Worm (Caenorhabditis elegans) whole organism, late embryonic: ENCODE measurements around the gene Y32B12B.2.

Source experiments
- C08G9.2 ChIP-seq: sonication (generic microtip); optimal IDR thresholded peaks from 2 replicates; lab custom pipeline; 2016; ENCODE audit warnings: mild to moderate bottlenecking, missing genetic modification characterization, moderate library complexity, missing compliant biosample characterization
- C38D4.7 ChIP-seq: fragments of 200-800 bp; sonication (Bioruptor generic); optimal IDR thresholded peaks from 2 replicates; lab custom pipeline; 2018; ENCODE audit warnings: mild to moderate bottlenecking, missing genetic modification characterization, moderate library complexity, missing compliant biosample characterization
- F13H6.1 ChIP-seq: sonication (generic microtip); optimal IDR thresholded peaks from 2 replicates; lab custom pipeline; 2016; ENCODE audit warnings: missing genetic modification characterization, missing compliant biosample characterization
- K02D7.2 ChIP-seq: sonication (generic microtip); optimal IDR thresholded peaks from 2 replicates; lab custom pipeline; 2017; ENCODE audit warnings: mild to moderate bottlenecking, missing genetic modification characterization, missing compliant biosample characterization
- K09A11.1 ChIP-seq: sonication (generic microtip); optimal IDR thresholded peaks from 2 replicates; lab custom pipeline; 2017; ENCODE audit warnings: antibody characterized with exemption, mild to moderate bottlenecking, missing genetic modification characterization, missing compliant biosample characterization; ENCODE audit not compliant: insufficient read depth
- T23F11.4 ChIP-seq: fragments of 200-800 bp; sonication (Bioruptor generic); optimal IDR thresholded peaks from 2 replicates; lab custom pipeline; 2018; ENCODE audit warnings: mild to moderate bottlenecking, missing genetic modification characterization, missing compliant biosample characterization
- Y22D7AL.16 ChIP-seq: sonication (generic microtip); optimal IDR thresholded peaks from 2 replicates; lab custom pipeline; 2016; ENCODE audit warnings: missing genetic modification characterization, missing compliant biosample characterization
- ahr-1 ChIP-seq: sonication (generic microtip); optimal IDR thresholded peaks from 2 replicates; lab custom pipeline; 2016; ENCODE audit warnings: missing genetic modification characterization, missing compliant biosample characterization
- ama-1 ChIP-seq: fragments of 150-350 bp; optimal IDR thresholded peaks from 2 replicates; lab custom pipeline; 2014
- ceh-14 ChIP-seq: sonication (generic microtip); optimal IDR thresholded peaks from 2 replicates; lab custom pipeline; 2016; ENCODE audit warnings: missing genotype, missing genetic modification characterization, missing compliant biosample characterization
- ceh-2 ChIP-seq: sonication (generic microtip); optimal IDR thresholded peaks from 2 replicates; lab custom pipeline; 2016; ENCODE audit warnings: missing genotype, missing genetic modification characterization, missing compliant biosample characterization
- ceh-22 ChIP-seq: sonication (generic microtip); optimal IDR thresholded peaks from 2 replicates; lab custom pipeline; 2017; ENCODE audit warnings: missing biosample characterization, missing genetic modification characterization
- ceh-30 ChIP-seq: fragments of 150-350 bp; optimal IDR thresholded peaks from 2 replicates; lab custom pipeline; 2014; ENCODE audit warnings: missing biosample characterization, missing genetic modification characterization
- ceh-34 ChIP-seq: sonication (generic microtip); optimal IDR thresholded peaks from 2 replicates; lab custom pipeline; 2016; ENCODE audit warnings: mild to moderate bottlenecking, missing genetic modification characterization, missing compliant biosample characterization
- ceh-45 ChIP-seq: fragments of 200-800 bp; sonication (Bioruptor generic); IDR thresholded peaks from 2 replicates; pipeline ENCODE4 v1.3.6; 2022; ENCODE audit warnings: missing genetic modification reagents, missing genetic modification characterization, missing compliant biosample characterization
- ceh-48 ChIP-seq: sonication (generic microtip); optimal IDR thresholded peaks from 2 replicates; lab custom pipeline; 2016; ENCODE audit warnings: missing genetic modification characterization, inconsistent platforms, missing compliant biosample characterization
- ceh-6 ChIP-seq: fragments of 200-800 bp; sonication (Bioruptor generic); optimal IDR thresholded peaks from 2 replicates; lab custom pipeline; 2018; ENCODE audit warnings: mild to moderate bottlenecking, missing genetic modification characterization, missing compliant biosample characterization
- ceh-9 ChIP-seq: sonication (generic microtip); optimal IDR thresholded peaks from 2 replicates; lab custom pipeline; 2016; ENCODE audit warnings: mild to moderate bottlenecking, missing genetic modification characterization, inconsistent platforms, missing compliant biosample characterization
- che-1 ChIP-seq: sonication (generic microtip); optimal IDR thresholded peaks from 2 replicates; lab custom pipeline; 2016; ENCODE audit warnings: mild to moderate bottlenecking, missing genetic modification characterization, missing compliant biosample characterization
- dmd-4 ChIP-seq: sonication (generic microtip); optimal IDR thresholded peaks from 2 replicates; lab custom pipeline; 2016; ENCODE audit warnings: borderline replicate concordance, missing genetic modification characterization, missing compliant biosample characterization
- dve-1 ChIP-seq: sonication (generic microtip); optimal IDR thresholded peaks from 2 replicates; lab custom pipeline; 2017; ENCODE audit warnings: antibody characterized with exemption, mild to moderate bottlenecking, missing genetic modification characterization, missing compliant biosample characterization
- elt-2 ChIP-seq: sonication (generic microtip); optimal IDR thresholded peaks from 2 replicates; lab custom pipeline; 2016; ENCODE audit warnings: missing genetic modification reagents, missing genetic modification characterization, missing compliant biosample characterization
- elt-4 ChIP-seq: sonication (generic microtip); optimal IDR thresholded peaks from 2 replicates; lab custom pipeline; 2016; ENCODE audit warnings: missing genetic modification characterization, missing compliant biosample characterization
- eyg-1 ChIP-seq: sonication (generic microtip); optimal IDR thresholded peaks from 2 replicates; lab custom pipeline; 2016; ENCODE audit warnings: missing genotype, missing genetic modification characterization, missing compliant biosample characterization
- fax-1 ChIP-seq: sonication (generic microtip); optimal IDR thresholded peaks from 2 replicates; lab custom pipeline; 2016; ENCODE audit warnings: missing genotype, missing genetic modification characterization, missing compliant biosample characterization
- fkh-10 ChIP-seq: fragments of 150-350 bp; optimal IDR thresholded peaks from 2 replicates; lab custom pipeline; 2014; ENCODE audit warnings: missing biosample characterization, missing genetic modification reagents, missing genetic modification characterization
- gmeb-2 ChIP-seq: sonication (generic microtip); optimal IDR thresholded peaks from 2 replicates; lab custom pipeline; 2016; ENCODE audit warnings: missing genetic modification characterization, inconsistent platforms, missing compliant biosample characterization
- hlh-13 ChIP-seq: fragments of 200-800 bp; sonication (Bioruptor generic); optimal IDR thresholded peaks from 2 replicates; lab custom pipeline; 2018; ENCODE audit warnings: mild to moderate bottlenecking, missing genetic modification characterization, missing compliant biosample characterization
- hlh-6 ChIP-seq: sonication (generic microtip); optimal IDR thresholded peaks from 2 replicates; lab custom pipeline; 2016; ENCODE audit warnings: missing genotype, missing genetic modification characterization, missing compliant biosample characterization
- lin-11 ChIP-seq: fragments of 200-800 bp; sonication (Bioruptor generic); optimal IDR thresholded peaks from 2 replicates; lab custom pipeline; 2018; ENCODE audit warnings: mild to moderate bottlenecking, missing genetic modification characterization, missing compliant biosample characterization
- mec-3 ChIP-seq: sonication (generic microtip); optimal IDR thresholded peaks from 2 replicates; lab custom pipeline; 2016; ENCODE audit warnings: borderline replicate concordance, missing genetic modification characterization, missing compliant biosample characterization
- nfya-1 ChIP-seq: sonication (generic microtip); optimal IDR thresholded peaks from 2 replicates; lab custom pipeline; 2017; ENCODE audit warnings: missing genetic modification characterization, mild to moderate bottlenecking, missing compliant biosample characterization, antibody characterized with exemption, moderate library complexity
- nhr-232 ChIP-seq: sonication (generic microtip); optimal IDR thresholded peaks from 2 replicates; lab custom pipeline; 2016; ENCODE audit warnings: missing genetic modification characterization, missing compliant biosample characterization
- npax-4 ChIP-seq: sonication (generic microtip); optimal IDR thresholded peaks from 2 replicates; lab custom pipeline; 2016; ENCODE audit warnings: missing genetic modification characterization, missing compliant biosample characterization
- odd-2 ChIP-seq: sonication (generic microtip); optimal IDR thresholded peaks from 2 replicates; lab custom pipeline; 2017; ENCODE audit warnings: antibody characterized with exemption, mild to moderate bottlenecking, missing genetic modification characterization, missing compliant biosample characterization
- pag-3 ChIP-seq: sonication (generic microtip); optimal IDR thresholded peaks from 2 replicates; lab custom pipeline; 2016; ENCODE audit warnings: missing compliant biosample characterization, missing genetic modification characterization, borderline replicate concordance
- pat-9 ChIP-seq: fragments of 200-800 bp; sonication (Bioruptor generic); optimal IDR thresholded peaks from 2 replicates; lab custom pipeline; 2018; ENCODE audit warnings: mild to moderate bottlenecking, missing genetic modification characterization, moderate library complexity, missing compliant biosample characterization
- pax-1 ChIP-seq: fragments of 150-350 bp; optimal IDR thresholded peaks from 2 replicates; lab custom pipeline; 2014; ENCODE audit warnings: missing biosample characterization, missing genetic modification characterization
- pha-4 ChIP-seq: fragments of 150-350 bp; optimal IDR thresholded peaks from 2 replicates; lab custom pipeline; 2018; ENCODE audit warnings: missing biosample characterization, missing genetic modification reagents, missing genetic modification characterization
- pqm-1 ChIP-seq: sonication (generic microtip); optimal IDR thresholded peaks from 2 replicates; lab custom pipeline; 2016; ENCODE audit warnings: missing genetic modification characterization, missing compliant biosample characterization
- ref-2 ChIP-seq: sonication (generic microtip); optimal IDR thresholded peaks from 2 replicates; lab custom pipeline; 2016; ENCODE audit warnings: missing genetic modification characterization, missing compliant biosample characterization
- rnt-1 ChIP-seq: sonication (generic microtip); optimal IDR thresholded peaks from 2 replicates; lab custom pipeline; 2016; ENCODE audit warnings: missing genetic modification characterization, missing compliant biosample characterization
- sdc-2 ChIP-seq: sonication (generic microtip); optimal IDR thresholded peaks from 2 replicates; lab custom pipeline; 2016; ENCODE audit warnings: missing genotype, missing genetic modification characterization, missing compliant biosample characterization
- sox-4 ChIP-seq: sonication (generic microtip); optimal IDR thresholded peaks from 2 replicates; lab custom pipeline; 2017; ENCODE audit warnings: mild to moderate bottlenecking, missing genetic modification characterization, inconsistent platforms, missing compliant biosample characterization
- syd-9 ChIP-seq: sonication (generic microtip); optimal IDR thresholded peaks from 2 replicates; lab custom pipeline; 2016; ENCODE audit warnings: mild to moderate bottlenecking, missing genetic modification characterization, moderate library complexity, missing compliant biosample characterization
- tbx-2 ChIP-seq: sonication (generic microtip); optimal IDR thresholded peaks from 2 replicates; lab custom pipeline; 2016; ENCODE audit warnings: missing genetic modification characterization, missing compliant biosample characterization
- ttx-3 ChIP-seq: sonication (generic microtip); optimal IDR thresholded peaks from 2 replicates; lab custom pipeline; 2016; ENCODE audit warnings: missing genetic modification reagents, missing genetic modification characterization, missing compliant biosample characterization
- unc-3 ChIP-seq, 2 experiments: fragments of 200-800 bp in 1 of 2; sonication (Bioruptor generic) in 1 of 2; sonication (generic microtip) in 1 of 2; conservative IDR thresholded peaks in 1 of 2; optimal IDR thresholded peaks in 1 of 2; 2 replicates each; pipeline versions ENCODE4 v1.3.6 to Lab custom; 2016 to 2022; ENCODE audit warnings: missing compliant biosample characterization in 2 of 2, missing genetic modification characterization in 2 of 2, missing genetic modification reagents in 1 of 2
- unc-86 ChIP-seq: sonication (generic microtip); optimal IDR thresholded peaks from 2 replicates; lab custom pipeline; 2016; ENCODE audit warnings: missing genetic modification characterization, missing compliant biosample characterization
- zip-5 ChIP-seq: sonication (generic microtip); optimal IDR thresholded peaks from 2 replicates; lab custom pipeline; 2016; ENCODE audit warnings: missing genetic modification characterization, missing compliant biosample characterization
- ztf-16 ChIP-seq: sonication (generic microtip); optimal IDR thresholded peaks from 2 replicates; lab custom pipeline; 2017; ENCODE audit warnings: missing genetic modification characterization, missing compliant biosample characterization

Y32B12B.2 gene

ce11 chrV:16591992-16592798 lies 54.0 kb downstream of the Y32B12B.2 start, which contains the start of gene srh-269:
Gene srh-269, minus strand, starts transcription at chrV:16592042.
- TF ChIP-seq hlh-6 (tag; lab: Kevin White, UChicago) (peak; percentile 80), ceh-22 (tag; lab: Kevin White, UChicago) (no peak), che-1 (tag; lab: Kevin White, UChicago) (peak; percentile 79), K02D7.2 (tag; lab: Kevin White, UChicago) (peak; percentile 50), dmd-4 (tag; lab: Kevin White, UChicago) (peak; percentile 20), pat-9 (tag; lab: Kevin White, UChicago) (peak; percentile 56), ceh-2 (tag; lab: Kevin White, UChicago) (peak; percentile 50), nhr-232 (tag; lab: Kevin White, UChicago) (peak; percentile 53), K09A11.1 (tag; lab: Kevin White, UChicago) (peak; percentile 10), syd-9 (peak; percentile 71), odd-2 (tag; lab: Kevin White, UChicago) (no peak), ama-1 (lab: Kevin White, UChicago) (no peak), ceh-45 (GFP tag; lab: Robert Waterston, UW) (no peak), ceh-6 (GFP tag; lab: Kevin White, UChicago) (peak; percentile 69), mec-3 (tag; lab: Kevin White, UChicago) (no peak), sox-4 (tag; lab: Kevin White, UChicago) (peak; percentile 58), pha-4 (tag; lab: Kevin White, UChicago) (no peak), ttx-3 (tag; lab: Kevin White, UChicago) (peak; percentile 46), ceh-14 (tag; lab: Kevin White, UChicago) (peak; percentile 74), ceh-34 (tag; lab: Kevin White, UChicago) (peak; percentile 68), ref-2 (tag; lab: Kevin White, UChicago) (no peak), ceh-48 (tag; lab: Kevin White, UChicago) (peak; percentile 24), rnt-1 (tag; lab: Kevin White, UChicago) (peak; percentile 74), tbx-2 (tag; lab: Kevin White, UChicago) (peak; percentile 43), ztf-16 (tag; lab: Kevin White, UChicago) (peak; percentile 32), hlh-13 (GFP tag; lab: Kevin White, UChicago) (peak; percentile 64), ceh-30 (tag; lab: Kevin White, UChicago) (no peak), dve-1 (tag; lab: Kevin White, UChicago) (peak; percentile 62), pax-1 (no peak), zip-5 (tag; lab: Kevin White, UChicago) (peak; percentile 1), C38D4.7 (GFP tag; lab: Kevin White, UChicago) (peak; percentile 70), gmeb-2 (tag; lab: Kevin White, UChicago) (peak; percentile 71), npax-4 (tag; lab: Kevin White, UChicago) (peak; percentile 18), fax-1 (tag; lab: Kevin White, UChicago) (peak; percentile 15), nfya-1 (tag; lab: Kevin White, UChicago) (peak; percentile 61), Y22D7AL.16 (tag; lab: Kevin White, UChicago) (no peak), pag-3 (tag; lab: Kevin White, UChicago) (no peak), ahr-1 (tag; lab: Kevin White, UChicago) (peak; percentile 11), pqm-1 (tag; lab: Kevin White, UChicago) (peak; percentile 31), fkh-10 (GFP tag; lab: Kevin White, UChicago) (no peak), elt-2 (tag; lab: Kevin White, UChicago) (peak; percentile 73), F13H6.1 (tag; lab: Kevin White, UChicago) (peak; percentile 45), elt-4 (tag; lab: Kevin White, UChicago) (no peak), sdc-2 (tag; lab: Kevin White, UChicago) (peak; percentile 38), eyg-1 (tag; lab: Kevin White, UChicago) (no peak), C08G9.2 (tag; lab: Kevin White, UChicago) (peak; percentile 61), unc-3 (GFP tag; conservative IDR thresholded peaks at IDR 0.05; lab: Robert Waterston, UW) (no peak), unc-3 (tag; optimal IDR thresholded peaks at IDR 0.05; lab: Kevin White, UChicago) (peak; percentile 32), unc-86 (tag; lab: Kevin White, UChicago) (peak; percentile 33), lin-11 (peak; percentile 58), T23F11.4 (GFP tag; lab: Kevin White, UChicago) (no peak), ceh-9 (peak; percentile 13)
